Fruit fly (Drosophila melanogaster) S2 (cell line): ENCODE results near the gene CG42304.

Experiments
- CG8478 ChIP-seq: fragments of >200 bp; optimal IDR thresholded peaks from 2 replicates; lab custom pipeline; 2018
- CTCF ChIP-seq, 2 experiments: fragments of >200 bp; optimal IDR thresholded peaks; 2 replicates each; lab custom pipeline; 2018

CG42304 gene

DNA sequence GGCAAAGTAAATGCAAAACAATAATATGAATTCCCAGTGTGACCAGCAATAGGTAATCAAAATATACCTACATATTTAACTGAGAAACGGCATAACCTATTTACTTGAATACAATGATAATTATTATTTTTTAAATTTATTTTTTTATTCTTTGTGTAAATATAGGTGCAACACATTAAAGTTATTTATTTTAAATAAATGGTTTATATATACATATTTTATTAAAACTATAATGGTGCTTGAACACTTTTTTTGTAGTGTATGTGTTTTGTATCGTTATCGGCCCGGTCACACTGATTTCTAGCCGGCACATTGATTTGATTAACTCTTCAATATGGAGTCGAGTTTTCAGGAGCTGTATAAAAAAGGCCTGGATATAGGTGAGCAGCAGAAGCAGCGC lies at the start of gene CG42304, which contains the start of the genes ProRS-m and Snup:
Gene CG42304, plus strand, starts transcription at position 289 of the 400 bp plus-strand sequence.
Gene ProRS-m, minus strand, starts transcription at position 51 of the 400 bp plus-strand sequence.
Gene Snup, plus strand, starts transcription at position 289 of the 400 bp plus-strand sequence.
- TF ChIP-seq CTCF (optimal IDR thresholded peaks at IDR 0.05; lab: Kevin White, UChicago), result no peak
- no peak for TF ChIP-seq CG8478

DNA sequence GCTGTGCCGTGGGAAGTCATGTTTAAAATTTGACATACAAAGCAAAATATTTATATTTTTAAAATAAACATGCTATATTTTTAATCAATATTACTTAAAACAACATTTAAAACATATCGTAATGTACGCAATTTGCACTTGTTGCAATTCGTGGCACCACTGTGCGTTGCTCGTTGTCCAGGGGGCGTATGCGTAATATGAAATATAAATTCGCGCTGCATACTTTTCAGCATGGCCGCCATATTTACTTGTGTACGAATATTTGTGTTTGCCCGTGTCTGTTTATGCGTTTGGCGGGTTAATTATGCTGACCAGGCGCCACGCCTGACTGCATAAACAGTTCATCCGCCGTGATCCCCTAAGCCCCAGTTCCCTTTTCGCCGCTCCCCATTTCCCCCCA lies 43.1 kb upstream of the CG42304 start:
- no peak for TF ChIP-seq CG8478
- TF ChIP-seq CTCF (optimal IDR thresholded peaks at IDR 0.05; lab: Kevin White, UChicago), result no peak

DNA sequence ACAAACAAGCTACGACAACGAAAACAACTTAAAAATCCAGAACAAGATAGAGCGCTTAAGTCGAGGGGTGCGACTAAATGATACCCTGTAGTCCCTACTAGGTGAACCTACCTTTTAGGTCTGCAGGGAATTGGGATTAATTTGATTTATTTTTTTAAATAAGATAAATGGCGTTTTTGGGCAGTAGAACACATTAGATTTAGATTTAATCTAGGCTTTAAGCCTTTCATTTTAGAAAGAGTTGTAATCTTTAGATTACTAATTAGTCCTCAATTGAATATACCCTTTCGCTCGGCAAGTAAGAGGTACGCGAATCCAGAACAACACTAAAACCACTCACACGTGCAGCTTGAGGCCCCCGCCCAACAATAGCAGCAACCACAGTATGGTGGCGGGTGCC lies 37.7 kb upstream of the CG42304 start:
- TF ChIP-seq CG8478 (no peak), CTCF (optimal IDR thresholded peaks at IDR 0.05; lab: Kevin White, UChicago) (no peak)

DNA sequence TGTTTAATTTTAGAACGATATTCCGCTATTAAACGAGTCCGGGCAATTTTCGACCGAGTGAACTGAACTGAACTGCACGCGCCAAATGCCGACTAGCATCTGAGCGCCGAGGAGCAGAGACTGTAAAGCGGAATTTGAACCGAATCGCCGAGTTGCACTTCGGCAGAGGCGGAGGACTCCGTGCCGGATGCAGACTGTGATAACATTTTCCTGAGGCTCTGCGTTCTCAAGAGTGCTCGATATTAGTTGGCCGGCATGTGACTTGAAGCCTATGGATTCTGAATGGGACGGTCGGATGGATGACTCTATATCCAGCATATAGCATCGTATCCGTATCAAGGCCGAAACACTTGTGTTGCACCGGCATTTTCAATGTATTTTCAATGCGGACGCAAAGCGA lies 21.9 kb upstream of the CG42304 start, which contains the start of gene Pxn:
Gene Pxn, minus strand, starts transcription at position 101 of the 400 bp plus-strand sequence.
- TF ChIP-seq CG8478, result no peak
- TF ChIP-seq CTCF (optimal IDR thresholded peaks at IDR 0.05; lab: Kevin White, UChicago), result no peak

DNA sequence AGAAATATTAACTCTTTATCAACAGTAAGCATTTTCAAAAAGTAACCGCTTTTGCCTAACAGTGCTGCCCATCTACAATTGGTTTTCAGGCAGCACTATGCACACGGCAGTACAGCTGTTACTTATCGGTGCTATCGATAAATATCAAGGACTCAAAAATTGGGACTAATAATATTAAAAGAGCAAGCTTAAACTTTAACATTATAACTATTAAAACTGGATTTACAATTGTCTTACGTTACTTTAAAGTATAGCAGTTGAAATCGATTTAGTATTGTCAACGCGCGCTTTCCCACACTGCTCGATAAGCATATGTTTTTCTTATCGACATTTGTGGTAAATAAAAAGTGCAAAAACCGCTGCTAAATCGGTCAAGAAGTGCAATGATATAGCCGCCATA lies 20.5 kb upstream of the CG42304 start, which contains the start of the genes CG42245 and MEP-1:
Gene CG42245, plus strand, starts transcription at position 310 of the 400 bp plus-strand sequence.
Gene MEP-1, plus strand, starts transcription at position 310 of the 400 bp plus-strand sequence.
- no peak for TF ChIP-seq CG8478
- no peak for TF ChIP-seq CTCF (optimal IDR thresholded peaks at IDR 0.05; lab: Kevin White, UChicago)

DNA sequence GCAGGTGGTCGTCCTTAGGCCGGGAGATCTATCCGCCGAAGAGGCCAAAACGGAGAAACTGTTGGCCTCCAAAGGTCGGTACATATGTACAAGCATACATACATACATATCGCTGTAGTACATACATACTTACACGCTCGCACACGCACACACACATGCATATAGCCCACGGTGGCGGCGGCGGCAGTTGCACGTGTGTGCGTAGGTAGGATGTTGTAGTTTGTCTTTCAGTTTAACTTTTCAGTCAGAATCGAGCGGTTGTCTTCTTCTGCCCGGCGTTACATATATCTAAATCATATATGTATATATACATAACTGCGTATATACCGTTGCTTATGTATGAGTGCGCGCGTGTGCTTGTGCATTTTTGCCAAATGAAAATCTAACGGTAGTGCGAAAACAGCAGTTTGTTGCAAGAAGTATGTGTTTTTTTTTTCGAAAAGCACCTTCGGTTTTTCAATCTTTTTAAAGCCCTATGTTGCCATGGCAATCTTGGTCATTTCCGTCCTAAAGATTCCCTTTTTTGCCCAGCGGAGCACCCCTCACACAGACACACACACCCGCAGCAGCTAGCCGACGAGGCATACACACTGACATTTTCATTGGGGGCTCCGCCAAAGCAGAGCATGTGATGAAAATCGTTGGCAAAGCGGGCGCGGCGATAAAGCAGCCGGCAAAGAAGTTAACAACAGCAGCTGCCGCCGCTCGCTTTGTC lies 19.7 kb upstream of the CG42304 start:
- TF ChIP-seq CG8478 (no peak), CTCF (optimal IDR thresholded peaks at IDR 0.05; lab: Kevin White, UChicago) (no peak)

DNA sequence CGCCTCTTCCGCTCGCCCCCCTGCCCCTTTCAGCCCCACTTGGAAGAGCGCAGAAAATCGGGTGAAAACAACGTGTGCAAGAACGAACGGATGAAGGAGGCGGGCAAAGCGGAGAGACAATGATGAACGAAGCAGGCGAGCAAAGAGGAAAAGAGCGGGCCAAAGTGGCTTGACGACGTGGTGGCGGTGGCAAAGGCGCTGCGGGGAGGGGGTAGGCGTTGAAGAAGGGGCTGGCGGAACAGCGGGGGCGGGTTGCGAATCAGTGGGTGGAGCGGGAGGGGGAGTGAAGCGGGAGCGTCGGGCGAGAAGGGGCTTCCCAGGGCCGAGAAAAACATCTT lies 19.2 kb upstream of the CG42304 start:
- TF ChIP-seq CTCF (optimal IDR thresholded peaks at IDR 0.05; lab: Kevin White, UChicago) (no peak), CG8478 (no peak)

DNA sequence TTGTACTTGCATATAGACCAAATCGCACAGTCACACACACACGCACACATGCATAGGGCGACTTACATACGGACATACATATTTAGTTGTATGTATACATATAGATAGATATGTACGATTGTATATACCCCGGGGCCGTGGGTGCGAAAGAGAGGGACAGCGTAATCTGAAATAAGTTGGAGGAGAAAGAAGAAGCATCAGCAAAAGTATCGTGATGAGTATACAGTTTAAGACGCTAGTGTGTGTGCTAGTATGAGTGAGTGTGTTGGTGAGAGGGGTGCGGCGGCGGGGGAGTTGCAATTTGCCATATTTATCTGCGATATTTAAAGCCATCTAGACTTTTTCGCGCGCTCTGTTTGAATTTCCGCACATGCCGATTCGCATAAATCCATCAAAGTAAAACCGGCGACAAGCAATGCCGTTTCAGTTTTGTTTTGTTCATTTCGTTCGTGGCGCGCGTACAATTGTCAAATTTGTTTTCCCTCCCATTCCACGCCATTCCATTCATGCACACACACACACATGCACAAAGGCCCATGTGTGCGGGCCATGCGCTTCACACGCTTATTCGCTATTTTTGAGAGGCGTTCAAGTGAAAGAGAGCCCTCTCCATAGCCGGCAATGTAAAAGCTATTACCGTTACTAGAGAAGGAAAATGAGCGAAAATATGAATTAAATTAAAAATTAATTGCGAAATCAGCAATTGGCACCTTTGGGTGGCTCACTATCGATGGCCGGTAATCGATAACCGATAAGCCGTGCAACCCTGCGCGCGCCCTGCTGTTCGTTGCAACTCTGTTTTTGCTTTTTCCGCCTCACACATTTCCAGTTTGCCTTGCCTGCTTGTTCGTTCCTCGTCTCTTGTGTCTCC lies 16.7 kb upstream of the CG42304 start:
- no peak for TF ChIP-seq CTCF (optimal IDR thresholded peaks at IDR 0.05; lab: Kevin White, UChicago)
- TF ChIP-seq CG8478, result no peak

DNA sequence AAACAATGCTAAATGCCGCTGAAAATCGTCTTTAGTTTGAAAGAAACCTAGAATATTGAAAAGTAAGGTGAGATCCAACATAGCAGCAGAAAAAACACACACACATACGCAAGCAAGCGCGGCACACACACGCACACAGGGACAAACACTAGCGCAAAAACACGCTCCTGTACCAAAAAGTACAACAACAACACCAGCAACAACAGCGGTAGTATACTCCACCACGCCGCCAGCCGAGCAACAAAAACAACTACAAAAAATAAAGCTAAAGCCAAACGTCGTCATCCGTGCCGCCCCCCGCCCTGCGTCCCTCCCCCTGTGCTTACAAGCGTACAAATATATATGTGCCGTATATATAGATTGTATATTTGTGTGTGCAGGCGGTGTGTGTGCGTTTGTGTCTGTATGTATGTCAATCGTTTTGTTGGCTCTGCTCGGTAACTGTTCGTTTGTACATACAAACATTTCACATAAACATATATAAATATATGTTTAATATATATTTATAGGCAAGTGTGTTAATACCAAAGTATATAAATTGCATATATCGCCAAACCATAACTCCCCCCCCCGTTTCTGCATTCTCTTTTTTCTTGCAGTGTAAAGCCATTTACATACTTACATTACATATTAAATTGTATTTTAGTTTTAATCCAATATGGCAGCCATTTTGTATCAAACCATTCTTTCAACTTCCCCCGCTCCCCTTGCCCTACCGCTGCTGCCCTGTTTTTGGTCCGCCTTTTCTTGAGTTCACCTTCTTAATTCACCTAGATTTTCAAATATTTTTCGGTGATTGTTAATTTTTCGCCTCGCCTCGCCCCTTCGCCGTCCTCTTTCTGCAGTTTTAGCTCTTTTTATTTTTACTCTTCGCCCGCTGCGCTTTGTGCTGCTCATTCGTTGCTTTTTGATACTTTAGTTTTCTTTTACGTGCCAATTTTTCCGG lies 15.6 kb upstream of the CG42304 start:
- TF ChIP-seq CG8478 (no peak), CTCF (optimal IDR thresholded peaks at IDR 0.05; lab: Kevin White, UChicago) (no peak)

DNA sequence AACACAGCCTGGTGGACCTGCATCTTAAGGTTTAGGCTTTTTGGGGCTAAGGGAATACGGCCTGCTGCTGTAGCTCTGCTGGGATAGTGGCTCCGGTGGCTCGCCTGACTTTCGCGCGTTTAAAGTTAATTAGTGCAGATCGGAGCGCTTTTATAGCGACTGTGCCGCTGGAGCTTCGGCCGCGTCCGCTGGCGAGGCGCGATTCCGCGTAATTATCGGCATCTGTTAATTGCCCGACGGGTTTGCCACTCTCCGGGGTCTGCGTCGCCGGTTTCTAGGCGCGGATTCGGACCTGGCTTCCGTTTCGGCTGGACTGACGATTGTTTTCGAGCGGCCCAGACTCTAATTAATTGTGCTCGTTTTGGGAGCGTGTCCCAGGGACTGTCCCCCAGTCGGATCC lies 8.6 kb upstream of the CG42304 start, which contains the start of gene CG14949:
Gene CG14949, minus strand, starts transcription at position 101 of the 400 bp plus-strand sequence.
- no peak for TF ChIP-seq CTCF (optimal IDR thresholded peaks at IDR 0.05; lab: Kevin White, UChicago)
- no peak for TF ChIP-seq CG8478

DNA sequence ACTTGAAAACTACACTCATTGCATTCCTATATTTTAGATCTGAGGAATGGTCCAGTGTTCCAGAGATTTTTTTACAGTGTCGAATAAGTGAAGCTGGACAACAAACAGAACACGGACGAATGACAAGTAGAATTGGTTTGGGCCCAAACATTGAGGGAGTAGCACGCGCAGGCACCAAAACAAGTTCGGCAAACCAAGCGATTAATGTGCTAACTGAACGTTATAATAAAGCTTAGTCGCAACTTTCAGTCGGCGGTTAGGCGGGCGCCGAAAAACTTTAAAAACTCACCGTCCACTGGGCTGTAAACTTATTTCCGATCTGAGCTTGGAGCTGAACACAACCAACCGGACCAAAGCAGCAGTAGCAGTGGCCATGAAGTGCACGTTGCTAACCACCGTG lies 6.8 kb upstream of the CG42304 start, which contains the start of gene CG1143:
Gene CG1143, plus strand, starts transcription at position 301 of the 400 bp plus-strand sequence.
- TF ChIP-seq CTCF (optimal IDR thresholded peaks at IDR 0.05; lab: Kevin White, UChicago), result no peak
- TF ChIP-seq CG8478, result no peak

DNA sequence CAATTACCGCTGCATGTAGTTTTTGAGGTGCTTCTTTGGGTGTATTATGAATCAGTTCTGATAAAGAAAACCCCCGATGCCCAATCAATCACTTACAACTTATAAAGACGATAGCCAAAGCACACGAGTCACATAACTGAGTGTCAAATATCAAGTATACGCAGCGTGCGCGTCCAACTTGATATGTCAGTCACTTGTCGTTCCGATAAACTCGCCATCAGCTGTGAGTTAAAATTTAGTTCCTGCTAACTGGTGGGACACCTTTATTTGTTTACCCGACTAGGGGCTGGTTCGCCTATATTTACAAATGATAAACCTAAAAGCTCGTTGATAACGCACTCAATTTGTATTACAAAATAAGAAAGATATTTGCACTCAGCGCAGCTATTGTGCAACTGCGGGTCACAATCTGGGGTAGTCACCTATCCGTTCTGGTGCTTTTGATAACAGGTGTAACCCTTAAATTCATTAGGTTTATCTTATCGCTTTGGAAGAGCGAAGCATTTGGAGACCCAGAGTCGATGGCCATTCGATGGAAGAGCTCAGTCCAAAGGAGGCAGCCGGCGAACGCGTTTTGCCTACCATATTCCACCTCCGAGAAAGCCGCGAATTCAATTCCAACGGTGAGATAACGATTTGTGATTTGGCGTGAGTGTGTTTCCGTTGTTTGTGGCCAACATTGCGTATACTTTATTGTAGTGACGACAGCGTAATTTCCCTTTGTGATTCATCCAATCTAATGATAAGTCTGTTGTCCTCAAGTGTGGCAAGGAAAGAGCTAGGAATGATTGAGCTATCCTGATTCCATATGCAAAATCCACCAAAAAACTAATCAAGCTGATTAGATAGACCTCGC lies 4.1 kb upstream of the CG42304 start, which contains the start of gene CG1246:
Gene CG1246, plus strand, starts transcription at position 526 of the 856 bp plus-strand sequence.
- no peak for TF ChIP-seq CG8478
- TF ChIP-seq CTCF (optimal IDR thresholded peaks at IDR 0.05; lab: Kevin White, UChicago), result no peak

DNA sequence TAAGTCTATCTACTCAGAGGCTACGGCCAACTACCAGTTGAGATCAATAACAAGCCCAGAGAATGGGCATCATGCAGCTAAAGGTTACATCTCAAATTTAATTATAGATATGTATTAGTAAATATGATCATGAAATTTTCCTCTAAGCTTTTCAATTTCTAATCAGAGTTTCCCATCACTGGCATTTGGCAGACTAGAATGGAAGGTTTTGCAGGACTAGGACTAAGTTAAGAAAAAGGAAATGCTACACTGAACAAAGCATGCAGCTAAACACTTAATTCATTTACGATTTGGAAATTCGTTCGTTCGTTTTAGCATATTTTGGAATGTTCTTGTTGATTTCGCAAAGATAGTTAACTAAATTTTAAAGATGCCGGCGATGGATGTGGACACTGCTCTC lies 7.5 kb downstream of the CG42304 start, which contains the start of gene CG33233:
Gene CG33233, plus strand, starts transcription at position 301 of the 400 bp plus-strand sequence.
- TF ChIP-seq CG8478 (no peak), CTCF (optimal IDR thresholded peaks at IDR 0.05; lab: Kevin White, UChicago) (no peak)
